Worm (Caenorhabditis elegans): ENCODE data around the gene chil-7.

chil-7 gene

ce11 chrII:9829108-9829507 lies 41.9 kb downstream of the chil-7 start, which contains the start of gene ZK938.1:
Gene ZK938.1 (plus strand): TSS chrII:9829408.
- no peak for TF ChIP-seq dpl-1 (GFP tag; optimal IDR thresholded peaks at IDR 0.05)
- TF ChIP-seq sptf-2 (GFP tag; optimal IDR thresholded peaks at IDR 0.05) = no peak
- no peak for TF ChIP-seq mes-4 (tag; optimal IDR thresholded peaks at IDR 0.05)
- no peak for TF ChIP-seq cebp-1 (GFP tag; IDR thresholded peaks at IDR 0.05)
- TF ChIP-seq cebp-1 (tag; optimal IDR thresholded peaks at IDR 0.05) = no peak
- no peak for TF ChIP-seq snpc-1.1 (tag; optimal IDR thresholded peaks at IDR 0.05; ENCODE audit: insufficient read depth)
- no peak for TF ChIP-seq ekl-4 (GFP tag; IDR thresholded peaks at IDR 0.05)
- no peak for TF ChIP-seq hrde-1 (tag; optimal IDR thresholded peaks at IDR 0.05; ENCODE audit: borderline replicate concordance)
- TF ChIP-seq madf-3 (GFP tag; IDR thresholded peaks at IDR 0.05) = no peak
- TF ChIP-seq ceh-58 (GFP tag; IDR thresholded peaks at IDR 0.05) = no peak
- TF ChIP-seq B0019.2 (GFP tag; conservative IDR thresholded peaks at IDR 0.05) = no peak
- no peak for TF ChIP-seq Y56A3A.18 (GFP tag; IDR thresholded peaks at IDR 0.05)
- no peak for TF ChIP-seq akir-1 (GFP tag; optimal IDR thresholded peaks at IDR 0.05)
- no peak for TF ChIP-seq Y67H2A.10 (GFP tag; conservative IDR thresholded peaks at IDR 0.05)
- TF ChIP-seq fkh-3 (tag; optimal IDR thresholded peaks at IDR 0.05) = no peak
- no peak for TF ChIP-seq F22D6.2 (tag; optimal IDR thresholded peaks at IDR 0.05)

ce11 chrII:9828502-9828901 lies 42.5 kb downstream of the chil-7 start:
- TF ChIP-seq ztf-28 (GFP tag; IDR thresholded peaks at IDR 0.05) (no peak), sdz-38 (tag; optimal IDR thresholded peaks at IDR 0.05) (no peak), B0261.1 (tag; optimal IDR thresholded peaks at IDR 0.05) (no peak), nfyb-1 (GFP tag; IDR thresholded peaks at IDR 0.05) (no peak), hlh-12 (tag; optimal IDR thresholded peaks at IDR 0.05) (no peak), nhr-120 (GFP tag; IDR thresholded peaks at IDR 0.05) (no peak), mcd-1 (GFP tag; IDR thresholded peaks at IDR 0.05) (no peak), attf-6 (GFP tag; IDR thresholded peaks at IDR 0.05) (no peak), hlh-26 (GFP tag; conservative IDR thresholded peaks at IDR 0.05) (no peak), B0336.3 (GFP tag; IDR thresholded peaks at IDR 0.05) (no peak), dpl-1 (GFP tag; optimal IDR thresholded peaks at IDR 0.05) (no peak), athp-1 (tag; optimal IDR thresholded peaks at IDR 0.05) (no peak), snpc-4 (GFP tag; optimal IDR thresholded peaks at IDR 0.05) (no peak), snpc-4 (tag; optimal IDR thresholded peaks at IDR 0.05) (no peak), egl-44 (GFP tag; IDR thresholded peaks at IDR 0.05) (no peak), mxl-1 (tag; optimal IDR thresholded peaks at IDR 0.05) (no peak)

- TF ChIP-seq Y67H2A.10 (GFP tag; conservative IDR thresholded peaks at IDR 0.05) (no peak), F33H1.4 (GFP tag; IDR thresholded peaks at IDR 0.05) (no peak), ceh-58 (GFP tag; IDR thresholded peaks at IDR 0.05) (no peak), lin-40 (tag; optimal IDR thresholded peaks at IDR 0.05) (no peak), ztf-18 (tag; optimal IDR thresholded peaks at IDR 0.05) (no peak)
These were observed 43.1 kb downstream of the chil-7 start, which contains the start of gene eyg-1 for ce11 chrII:9827852-9828251. Gene eyg-1 (minus strand): TSS chrII:9827952.

ce11 chrII:9826946-9827345 lies 44.0 kb downstream of the chil-7 start:
- 0 out of 2 replicates have a peak, but pooled peaks have one; percentile 16 for TF ChIP-seq zfh-2 (GFP tag; conservative IDR thresholded peaks at IDR 0.05)
- TF ChIP-seq nfyb-1 (GFP tag; IDR thresholded peaks at IDR 0.05) = no peak

All from whole organism, young adult.